Worm (Caenorhabditis elegans): ENCODE data around the gene E04F6.15.

- no peak for TF ChIP-seq lsy-2 (tag; optimal IDR thresholded peaks at IDR 0.05)
- TF ChIP-seq egl-27 (tag; optimal IDR thresholded peaks at IDR 0.05), result no peak
Observed at ce11 chrII:7231951-7232350, 21.9 kb upstream of the E04F6.15 start.
